Worm (Caenorhabditis elegans) whole organism, young adult: Measurements from ENCODE around the gene ZK1240.11.

Experiments
- F57A8.1 ChIP-seq: fragments of 200-800 bp; sonication (Bioruptor generic); optimal IDR thresholded peaks from 2 replicates; lab custom pipeline; 2018; ENCODE audit warnings: mild to moderate bottlenecking, missing genetic modification characterization, moderate library complexity, missing compliant biosample characterization
- ZK185.1 ChIP-seq: sonication (generic microtip); optimal IDR thresholded peaks from 2 replicates; lab custom pipeline; 2016; ENCODE audit warnings: mild to moderate bottlenecking, missing genetic modification characterization, missing compliant biosample characterization; ENCODE audit not compliant: poor library complexity, severe bottlenecking
- bed-1 ChIP-seq: fragments of 200-800 bp; sonication (Bioruptor generic); IDR thresholded peaks from 2 replicates; pipeline ENCODE4 v1.3.6; 2022; ENCODE audit warnings: missing genetic modification reagents, missing genetic modification characterization, missing compliant biosample characterization
- cebp-1 ChIP-seq, 2 experiments: fragments of 200-800 bp in 1 of 2; sonication (Bioruptor generic) in 1 of 2; sonication (generic microtip) in 1 of 2; IDR thresholded peaks in 1 of 2; optimal IDR thresholded peaks in 1 of 2; 2 replicates each; pipeline versions ENCODE4 v1.3.6 to Lab custom; 2017 to 2022; ENCODE audit warnings: missing compliant biosample characterization in 2 of 2, missing genetic modification characterization in 2 of 2, mild to moderate bottlenecking in 1 of 2, missing genetic modification reagents in 1 of 2, moderate library complexity in 1 of 2
- lin-35 ChIP-seq, 3 experiments: fragments of 150-350 bp in 2 of 3; sonication (generic microtip) in 1 of 3; optimal IDR thresholded peaks; 2 replicates each; lab custom pipeline; 2014 to 2018; ENCODE audit warnings: missing biosample characterization in 3 of 3, missing genetic modification characterization in 3 of 3, missing genetic modification reagents in 3 of 3
- nfya-1 ChIP-seq: sonication (generic microtip); optimal IDR thresholded peaks from 2 replicates; lab custom pipeline; 2017; ENCODE audit warnings: antibody characterized with exemption, missing compliant biosample characterization, missing genetic modification characterization, borderline replicate concordance; ENCODE audit not compliant: insufficient read depth
- pha-4 ChIP-seq: fragments of 150-350 bp; sonication (generic microtip); optimal IDR thresholded peaks from 2 replicates; lab custom pipeline; 2014; ENCODE audit warnings: missing biosample characterization, missing genetic modification reagents, missing genetic modification characterization
- ztf-18 ChIP-seq: sonication (generic microtip); optimal IDR thresholded peaks from 2 replicates; lab custom pipeline; 2016; ENCODE audit warnings: missing genotype, mild to moderate bottlenecking, missing genetic modification characterization, missing compliant biosample characterization
- ztf-25 ChIP-seq: fragments of 200-800 bp; sonication (Bioruptor generic); IDR thresholded peaks from 2 replicates; pipeline ENCODE4 v1.3.6; 2022; ENCODE audit warnings: missing genetic modification reagents, missing genetic modification characterization, missing compliant biosample characterization

ce11 chrII:2335572-2335971, 10.5 kb downstream of the ZK1240.11 start, which contains the start of gene F43C11.7:
- no peak for TF ChIP-seq lin-35 (GFP tag; optimal IDR thresholded peaks at IDR 0.05; lab: Kevin White, UChicago)
- no peak for TF ChIP-seq bed-1 (GFP tag; lab: Robert Waterston, UW)
- TF ChIP-seq cebp-1 (GFP tag; IDR thresholded peaks at IDR 0.05; lab: Robert Waterston, UW) = no peak
- peak; percentile 27 for TF ChIP-seq cebp-1 (tag; optimal IDR thresholded peaks at IDR 0.05; lab: Kevin White, UChicago)
- TF ChIP-seq ztf-18 (tag; lab: Kevin White, UChicago) = no peak
- TF ChIP-seq ZK185.1 (tag; lab: Kevin White, UChicago) = no peak
- TF ChIP-seq pha-4 (tag; lab: Kevin White, UChicago) = no peak
- no peak for TF ChIP-seq ztf-25
- TF ChIP-seq F57A8.1 (GFP tag; lab: Kevin White, UChicago) = no peak
- TF ChIP-seq nfya-1 = no peak
